Fruit fly (Drosophila melanogaster) whole organism, embryonic: ENCODE measurements around the gene Gmap.

Source experiments
- Awh ChIP-seq: fragments of 200-800 bp; sonication (Bioruptor generic); IDR thresholded peaks from 2 replicates; pipeline ENCODE4, ENCODE4 v1.3.6; 2022; ENCODE audit warnings: missing biosample characterization, missing genetic modification characterization
- BEAF-32 ChIP-seq: fragments of 200-800 bp; sonication (Bioruptor generic); optimal IDR thresholded peaks from 3 replicates; lab custom pipeline; 2017; ENCODE audit warnings: missing biosample characterization, missing genetic modification characterization, mild to moderate bottlenecking, moderate library complexity, missing genetic modification reagents
- BtbVII ChIP-seq: fragments of 200-800 bp; sonication (Bioruptor generic); optimal IDR thresholded peaks from 3 replicates; lab custom pipeline; 2017; ENCODE audit warnings: missing biosample characterization, mild to moderate bottlenecking, missing genetic modification characterization
- CG10366 ChIP-seq: fragments of 200-800 bp; sonication (Bioruptor generic); IDR thresholded peaks from 2 replicates; pipeline ENCODE4 v1.3.6; 2022; ENCODE audit warnings: missing biosample characterization, missing genetic modification characterization
- CG11723 ChIP-seq: fragments of 200-800 bp; sonication (Bioruptor generic); optimal IDR thresholded peaks from 2 replicates; lab custom pipeline; 2017; ENCODE audit warnings: missing biosample characterization, mild to moderate bottlenecking, missing genetic modification characterization
- CG12155 ChIP-seq: fragments of 200-800 bp; sonication (Bioruptor generic); optimal IDR thresholded peaks from 3 replicates; lab custom pipeline; 2016; ENCODE audit warnings: missing biosample characterization, missing genetic modification characterization
- CG12299 ChIP-seq: fragments of 200-800 bp; sonication (Bioruptor generic); optimal IDR thresholded peaks from 2 replicates; lab custom pipeline; 2018; ENCODE audit warnings: missing biosample characterization, mild to moderate bottlenecking, missing genetic modification characterization
- CG18476 ChIP-seq: fragments of 200-800 bp; sonication (Bioruptor generic); optimal IDR thresholded peaks from 2 replicates; lab custom pipeline; 2016; ENCODE audit warnings: missing biosample characterization, mild to moderate bottlenecking, missing genetic modification characterization
- CG2202 ChIP-seq: fragments of 200-800 bp; sonication (Bioruptor generic); optimal IDR thresholded peaks from 2 replicates; lab custom pipeline; 2018; ENCODE audit warnings: missing biosample characterization, mild to moderate bottlenecking, missing genetic modification characterization
- CG3163 ChIP-seq: fragments of 200-800 bp; sonication (Bioruptor generic); optimal IDR thresholded peaks from 3 replicates; lab custom pipeline; 2016; ENCODE audit warnings: missing biosample characterization, missing genetic modification characterization
- CG3281 ChIP-seq: fragments of 200-800 bp; sonication (Bioruptor generic); optimal IDR thresholded peaks from 3 replicates; lab custom pipeline; 2017; ENCODE audit warnings: missing biosample characterization, mild to moderate bottlenecking, missing genetic modification characterization
- CG34376 ChIP-seq: fragments of 200-800 bp; sonication (Bioruptor generic); optimal IDR thresholded peaks from 2 replicates; lab custom pipeline; 2018; ENCODE audit warnings: missing biosample characterization, mild to moderate bottlenecking, missing genetic modification characterization
- CG34422 ChIP-seq: fragments of 200-800 bp; sonication (Bioruptor generic); IDR thresholded peaks from 3 replicates; pipeline ENCODE4 v1.3.6; 2022; ENCODE audit warnings: missing biosample characterization, missing genetic modification characterization
- CG3726 ChIP-seq: fragments of 200-800 bp; sonication (Bioruptor generic); IDR thresholded peaks from 3 replicates; pipeline ENCODE4, ENCODE4 v1.3.6; 2022; ENCODE audit warnings: missing biosample characterization, missing genetic modification characterization
- CG3838 ChIP-seq: fragments of 200-800 bp; sonication (Bioruptor generic); optimal IDR thresholded peaks from 3 replicates; lab custom pipeline; 2016; ENCODE audit warnings: missing biosample characterization, missing genetic modification characterization
- CG5180 ChIP-seq: fragments of 200-800 bp; sonication (Bioruptor generic); optimal IDR thresholded peaks from 3 replicates; lab custom pipeline; 2017; ENCODE audit warnings: missing biosample characterization, missing genetic modification characterization, mild to moderate bottlenecking, moderate library complexity, missing genetic modification reagents
- CG6791 ChIP-seq: fragments of 200-800 bp; sonication (Bioruptor generic); IDR thresholded peaks from 3 replicates; pipeline ENCODE4 v1.3.6; 2022; ENCODE audit warnings: missing biosample characterization, missing genetic modification characterization; ENCODE audit not compliant: partially characterized antibody
- CG7357 ChIP-seq: fragments of 200-800 bp; sonication (Bioruptor generic); IDR thresholded peaks from 3 replicates; pipeline ENCODE4 v1.3.6; 2022; ENCODE audit warnings: missing biosample characterization, missing genetic modification characterization
- CG7839 ChIP-seq: fragments of 200-800 bp; sonication (Bioruptor generic); optimal IDR thresholded peaks from 3 replicates; lab custom pipeline; 2018; ENCODE audit warnings: missing biosample characterization, mild to moderate bottlenecking, missing genetic modification characterization, moderate library complexity
- CG8281 ChIP-seq: fragments of 200-800 bp; sonication (Bioruptor generic); optimal IDR thresholded peaks from 2 replicates; lab custom pipeline; 2018; ENCODE audit warnings: missing biosample characterization, mild to moderate bottlenecking, missing genetic modification characterization, moderate library complexity
- CG8388 ChIP-seq: fragments of 200-800 bp; sonication (Bioruptor generic); optimal IDR thresholded peaks from 2 replicates; lab custom pipeline; 2019; ENCODE audit warnings: missing biosample characterization, mild to moderate bottlenecking, missing genetic modification characterization, moderate library complexity
- CG9215 ChIP-seq: fragments of 200-800 bp; sonication (Bioruptor generic); IDR thresholded peaks from 2 replicates; pipeline ENCODE4 v1.3.6; 2022; ENCODE audit warnings: missing biosample characterization, missing genetic modification characterization
- Dad ChIP-seq: fragments of 200-800 bp; sonication (Bioruptor generic); optimal IDR thresholded peaks from 3 replicates; lab custom pipeline; 2016; ENCODE audit warnings: missing biosample characterization, missing genetic modification characterization
- Dll ChIP-seq: fragments of 200-800 bp; sonication (Bioruptor generic); IDR thresholded peaks from 4 replicates; pipeline ENCODE4 v1.3.6; 2022; ENCODE audit warnings: missing biosample characterization, missing genetic modification characterization; ENCODE audit not compliant: partially characterized antibody
- Drgx ChIP-seq: fragments of 200-800 bp; sonication (Bioruptor generic); IDR thresholded peaks from 2 replicates; pipeline ENCODE4 v1.3.6; 2022; ENCODE audit warnings: missing biosample characterization, missing genetic modification characterization
- HmgZ ChIP-seq: fragments of 200-800 bp; sonication (Bioruptor generic); optimal IDR thresholded peaks from 2 replicates; lab custom pipeline; 2018; ENCODE audit warnings: missing biosample characterization, mild to moderate bottlenecking, missing genetic modification characterization
- Jarid2 ChIP-seq: fragments of 200-800 bp; sonication (Bioruptor generic); optimal IDR thresholded peaks from 3 replicates; lab custom pipeline; 2017; ENCODE audit warnings: mild to moderate bottlenecking, missing biosample characterization, missing genetic modification reagents, missing genetic modification characterization
- Mrtf ChIP-seq: fragments of 200-800 bp; sonication (Bioruptor generic); IDR thresholded peaks from 3 replicates; pipeline ENCODE4 v1.3.6; 2022; ENCODE audit warnings: missing biosample characterization, missing genetic modification characterization
- Oli ChIP-seq: fragments of 200-800 bp; sonication (Bioruptor generic); optimal IDR thresholded peaks from 2 replicates; lab custom pipeline; 2018; ENCODE audit warnings: missing biosample characterization, mild to moderate bottlenecking, missing genetic modification characterization, moderate library complexity
- Poxn ChIP-seq: fragments of 200-800 bp; sonication (Bioruptor generic); IDR thresholded peaks from 2 replicates; pipeline ENCODE4 v1.3.6; 2022; ENCODE audit warnings: missing biosample characterization, missing genetic modification characterization
- Ptx1 ChIP-seq: fragments of 200-800 bp; sonication (Bioruptor generic); IDR thresholded peaks from 2 replicates; pipeline ENCODE4 v1.3.6; 2022; ENCODE audit warnings: missing biosample characterization, missing genetic modification characterization
- Xrp1 ChIP-seq: fragments of 200-800 bp; sonication (Bioruptor generic); IDR thresholded peaks from 2 replicates; pipeline ENCODE4 v1.3.6; 2022; ENCODE audit warnings: missing biosample characterization, missing genetic modification characterization
- ato ChIP-seq: fragments of 200-800 bp; sonication (Bioruptor generic); IDR thresholded peaks from 2 replicates; pipeline ENCODE4 v1.3.6; 2022; ENCODE audit warnings: missing biosample characterization, missing genetic modification characterization; ENCODE audit not compliant: partially characterized antibody
- bcd ChIP-seq: fragments of 200-800 bp; sonication (Bioruptor generic); optimal IDR thresholded peaks from 2 replicates; lab custom pipeline; 2017; ENCODE audit warnings: missing biosample characterization, mild to moderate bottlenecking, missing genetic modification characterization
- cg ChIP-seq: fragments of 200-800 bp; sonication (Bioruptor generic); optimal IDR thresholded peaks from 3 replicates; lab custom pipeline; 2019; ENCODE audit warnings: missing biosample characterization, mild to moderate bottlenecking, missing genetic modification characterization, moderate library complexity
- crp ChIP-seq, 2 experiments: fragments of 200-800 bp; sonication (Bioruptor generic); optimal IDR thresholded peaks; 2 replicates in 1 of 2; 3 replicates in 1 of 2; lab custom pipeline; 2017; ENCODE audit warnings: missing biosample characterization in 2 of 2, missing genetic modification characterization in 2 of 2, mild to moderate bottlenecking in 1 of 2, moderate library complexity in 1 of 2
- dan ChIP-seq: fragments of 200-800 bp; sonication (Bioruptor generic); IDR thresholded peaks from 2 replicates; pipeline ENCODE4 v1.3.6; 2022; ENCODE audit warnings: missing biosample characterization, missing genetic modification characterization
- fd102C ChIP-seq: fragments of 200-800 bp; sonication (Bioruptor generic); optimal IDR thresholded peaks from 2 replicates; lab custom pipeline; 2018; ENCODE audit warnings: missing biosample characterization, mild to moderate bottlenecking, missing genetic modification characterization, moderate library complexity
- fu2 ChIP-seq: fragments of 200-800 bp; sonication (Bioruptor generic); optimal IDR thresholded peaks from 2 replicates; lab custom pipeline; 2016; ENCODE audit warnings: missing biosample characterization, missing genetic modification characterization
- knrl ChIP-seq: fragments of 200-800 bp; sonication (Bioruptor generic); IDR thresholded peaks from 3 replicates; pipeline ENCODE4 v1.3.6; 2022; ENCODE audit warnings: missing biosample characterization, missing genetic modification characterization; ENCODE audit not compliant: partially characterized antibody
- luna ChIP-seq: fragments of 200-800 bp; sonication (Bioruptor generic); optimal IDR thresholded peaks from 2 replicates; lab custom pipeline; 2016; ENCODE audit warnings: missing biosample characterization, missing genetic modification characterization
- pfk ChIP-seq: fragments of 200-800 bp; sonication (Bioruptor generic); optimal IDR thresholded peaks from 2 replicates; lab custom pipeline; 2018; ENCODE audit warnings: missing biosample characterization, mild to moderate bottlenecking, missing genetic modification characterization, moderate library complexity
- row ChIP-seq: fragments of 200-800 bp; sonication (Bioruptor generic); IDR thresholded peaks from 3 replicates; pipeline ENCODE4 v1.3.6; 2022; ENCODE audit warnings: missing biosample characterization, missing genetic modification characterization
- sens ChIP-seq: fragments of 200-800 bp; sonication (Bioruptor generic); peaks from one replicate; lab custom pipeline; 2016; ENCODE audit warnings: missing biosample characterization, missing genetic modification characterization
- sima ChIP-seq: fragments of 200-800 bp; sonication (Bioruptor generic); optimal IDR thresholded peaks from 2 replicates; lab custom pipeline; 2016; ENCODE audit warnings: missing biosample characterization, missing genetic modification characterization
- ssp ChIP-seq: fragments of 200-800 bp; sonication (Bioruptor generic); IDR thresholded peaks from 2 replicates; pipeline ENCODE4 v1.3.6; 2022; ENCODE audit warnings: missing biosample characterization, missing genetic modification characterization
- trem ChIP-seq: fragments of 200-800 bp; optimal IDR thresholded peaks from 3 replicates; lab custom pipeline; 2019; ENCODE audit warnings: missing biosample characterization, mild to moderate bottlenecking, missing genetic modification characterization, moderate library complexity
- twi ChIP-seq: fragments of 200-800 bp; optimal IDR thresholded peaks from 2 replicates; lab custom pipeline; 2019; ENCODE audit warnings: missing biosample characterization, mild to moderate bottlenecking, missing genetic modification characterization, moderate library complexity
- unpg ChIP-seq: fragments of 200-800 bp; sonication (Bioruptor generic); optimal IDR thresholded peaks from 3 replicates; lab custom pipeline; 2018; ENCODE audit warnings: missing biosample characterization, mild to moderate bottlenecking, missing genetic modification characterization, moderate library complexity
- wek ChIP-seq: fragments of 200-800 bp; sonication (Bioruptor generic); optimal IDR thresholded peaks from 3 replicates; lab custom pipeline; 2018; ENCODE audit warnings: missing biosample characterization, mild to moderate bottlenecking, missing genetic modification characterization, moderate library complexity
- zf30C ChIP-seq: fragments of 200-800 bp; sonication (Bioruptor generic); optimal IDR thresholded peaks from 3 replicates; lab custom pipeline; 2018; ENCODE audit warnings: missing biosample characterization, mild to moderate bottlenecking, missing genetic modification characterization

Gmap gene

DNA sequence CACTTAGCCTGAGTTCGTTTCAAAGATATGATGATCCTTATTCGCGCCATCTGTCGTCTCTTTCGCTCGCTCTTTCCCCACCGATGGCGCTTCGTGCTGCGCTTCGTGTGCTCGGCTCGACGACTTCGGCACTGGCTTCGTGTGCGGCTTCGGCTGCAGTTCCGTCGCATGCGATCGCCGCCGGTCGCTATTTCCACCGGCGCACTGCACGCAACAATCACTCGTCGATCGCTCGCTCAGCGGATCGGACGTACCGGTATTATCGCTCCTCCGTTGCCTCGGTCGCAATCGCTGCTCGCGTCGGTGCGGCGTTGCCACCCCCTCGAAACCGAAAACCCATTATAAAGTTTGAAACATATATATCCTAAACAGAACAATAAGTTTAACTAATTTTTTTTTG lies 12.1 kb downstream of the Gmap start (continued):
- TF ChIP-seq ato (GFP tag; lab: Robert Waterston, UW) (no peak), CG34376 (GFP tag; lab: Kevin White, UChicago) (peak; percentile 2), CG12299 (tag; lab: Kevin White, UChicago) (no peak), CG6791 (GFP tag; lab: Robert Waterston, UW) (no peak), bcd (GFP tag; lab: Kevin White, UChicago) (no peak), crp (GFP tag; optimal IDR thresholded peaks at IDR 0.05; lab: Kevin White, UChicago) (no peak), CG7839 (tag; lab: Kevin White, UChicago) (peak; percentile 17), Poxn (GFP tag; lab: Robert Waterston, UW) (no peak), Awh (GFP tag; lab: Robert Waterston, UW) (peak; percentile 45; the same call in 1 of the 2 replicates), unpg (GFP tag; lab: Kevin White, UChicago) (peak; percentile 17), luna (GFP tag; lab: Kevin White, UChicago) (no peak), Mrtf (no peak), CG7357 (GFP tag; lab: Robert Waterston, UW) (0 out of 3 replicates have a peak, but pooled peaks have one; percentile 17), Jarid2 (GFP tag; lab: Kevin White, UChicago) (peak; percentile 86), CG10366 (GFP tag; lab: Robert Waterston, UW) (no peak), CG8281 (no peak), trem (tag; lab: Kevin White, UChicago) (peak; percentile 11), fu2 (GFP tag; lab: Kevin White, UChicago) (no peak), twi (tag; lab: Kevin White, UChicago) (peak; percentile 44), zf30C (peak; percentile 1), BEAF-32 (GFP tag; lab: Kevin White, UChicago) (no peak), sima (GFP tag; lab: Kevin White, UChicago) (no peak), CG11723 (GFP tag; lab: Kevin White, UChicago) (peak; percentile 18), Ptx1 (GFP tag; lab: Robert Waterston, UW) (no peak), CG3163 (no peak), CG5180 (peak; percentile 43), HmgZ (no peak), CG3281 (no peak), fd102C (GFP tag; lab: Kevin White, UChicago) (peak; percentile 6), sens (GFP tag; lab: Kevin White, UChicago) (peak; percentile 79), CG18476 (no peak), wek (no peak), Dll (GFP tag; lab: Robert Waterston, UW) (no peak), Dad (GFP tag; lab: Kevin White, UChicago) (peak; percentile 9), CG34422 (GFP tag; lab: Robert Waterston, UW) (peak; percentile 35; the same call in 1 of the 3 replicates), CG3726 (GFP tag; lab: Robert Waterston, UW) (no peak), pfk (GFP tag; lab: Kevin White, UChicago) (no peak), Drgx (GFP tag; lab: Robert Waterston, UW) (no peak), CG3838 (GFP tag; lab: Kevin White, UChicago) (no peak), row (GFP tag; lab: Robert Waterston, UW) (peak; percentile 29; the same call in 1 of the 3 replicates), cg (GFP tag; lab: Kevin White, UChicago) (no peak), Oli (tag; lab: Kevin White, UChicago) (no peak), CG9215 (no peak), ssp (GFP tag; lab: Robert Waterston, UW) (no peak), knrl (GFP tag; lab: Robert Waterston, UW) (no peak), CG2202 (tag; lab: Kevin White, UChicago) (no peak), CG8388 (GFP tag; lab: Kevin White, UChicago) (peak; percentile 10), CG12155 (GFP tag; lab: Kevin White, UChicago) (peak; percentile 53), Xrp1 (GFP tag; lab: Robert Waterston, UW) (peak; percentile 45; the same call in 1 of the 2 replicates), BtbVII (GFP tag; lab: Kevin White, UChicago) (no peak), dan (no peak)
